Worm (Caenorhabditis elegans) whole organism, late embryonic: ENCODE results near the gene grd-8.

ENCODE experiments used
- K02D7.2 ChIP-seq: sonication (generic microtip); optimal IDR thresholded peaks from 2 replicates; lab custom pipeline; 2017; ENCODE audit warnings: mild to moderate bottlenecking, missing genetic modification characterization, missing compliant biosample characterization
- K09A11.1 ChIP-seq: sonication (generic microtip); optimal IDR thresholded peaks from 2 replicates; lab custom pipeline; 2017; ENCODE audit warnings: antibody characterized with exemption, mild to moderate bottlenecking, missing genetic modification characterization, missing compliant biosample characterization; ENCODE audit not compliant: insufficient read depth
- T23F11.4 ChIP-seq: fragments of 200-800 bp; sonication (Bioruptor generic); optimal IDR thresholded peaks from 2 replicates; lab custom pipeline; 2018; ENCODE audit warnings: mild to moderate bottlenecking, missing genetic modification characterization, missing compliant biosample characterization
- Y22D7AL.16 ChIP-seq: sonication (generic microtip); optimal IDR thresholded peaks from 2 replicates; lab custom pipeline; 2016; ENCODE audit warnings: missing genetic modification characterization, missing compliant biosample characterization
- ama-1 ChIP-seq: fragments of 150-350 bp; optimal IDR thresholded peaks from 2 replicates; lab custom pipeline; 2014
- ceh-31 ChIP-seq: sonication (generic microtip); optimal IDR thresholded peaks from 2 replicates; lab custom pipeline; 2016; ENCODE audit warnings: missing genetic modification characterization, missing compliant biosample characterization
- ceh-48 ChIP-seq: sonication (generic microtip); optimal IDR thresholded peaks from 2 replicates; lab custom pipeline; 2016; ENCODE audit warnings: missing genetic modification characterization, inconsistent platforms, missing compliant biosample characterization
- ceh-6 ChIP-seq: fragments of 200-800 bp; sonication (Bioruptor generic); optimal IDR thresholded peaks from 2 replicates; lab custom pipeline; 2018; ENCODE audit warnings: mild to moderate bottlenecking, missing genetic modification characterization, missing compliant biosample characterization
- che-1 ChIP-seq: sonication (generic microtip); optimal IDR thresholded peaks from 2 replicates; lab custom pipeline; 2016; ENCODE audit warnings: mild to moderate bottlenecking, missing genetic modification characterization, missing compliant biosample characterization
- dmd-4 ChIP-seq: sonication (generic microtip); optimal IDR thresholded peaks from 2 replicates; lab custom pipeline; 2016; ENCODE audit warnings: borderline replicate concordance, missing genetic modification characterization, missing compliant biosample characterization
- ets-4 ChIP-seq: sonication (generic microtip); optimal IDR thresholded peaks from 2 replicates; lab custom pipeline; 2016; ENCODE audit warnings: missing genetic modification characterization, missing compliant biosample characterization
- eyg-1 ChIP-seq: sonication (generic microtip); optimal IDR thresholded peaks from 2 replicates; lab custom pipeline; 2016; ENCODE audit warnings: missing genotype, missing genetic modification characterization, missing compliant biosample characterization
- fax-1 ChIP-seq: sonication (generic microtip); optimal IDR thresholded peaks from 2 replicates; lab custom pipeline; 2016; ENCODE audit warnings: missing genotype, missing genetic modification characterization, missing compliant biosample characterization
- fkh-10 ChIP-seq: fragments of 150-350 bp; optimal IDR thresholded peaks from 2 replicates; lab custom pipeline; 2014; ENCODE audit warnings: missing biosample characterization, missing genetic modification reagents, missing genetic modification characterization
- gmeb-2 ChIP-seq: sonication (generic microtip); optimal IDR thresholded peaks from 2 replicates; lab custom pipeline; 2016; ENCODE audit warnings: missing genetic modification characterization, inconsistent platforms, missing compliant biosample characterization
- hlh-15 ChIP-seq: sonication (generic microtip); optimal IDR thresholded peaks from 2 replicates; lab custom pipeline; 2016; ENCODE audit warnings: missing genetic modification characterization, missing compliant biosample characterization
- hlh-30 ChIP-seq: sonication (generic microtip); optimal IDR thresholded peaks from 2 replicates; lab custom pipeline; 2017; ENCODE audit warnings: antibody characterized with exemption, missing genetic modification characterization, missing compliant biosample characterization; ENCODE audit not compliant: insufficient read depth
- hlh-6 ChIP-seq: sonication (generic microtip); optimal IDR thresholded peaks from 2 replicates; lab custom pipeline; 2016; ENCODE audit warnings: missing genotype, missing genetic modification characterization, missing compliant biosample characterization
- lin-11 ChIP-seq: fragments of 200-800 bp; sonication (Bioruptor generic); optimal IDR thresholded peaks from 2 replicates; lab custom pipeline; 2018; ENCODE audit warnings: mild to moderate bottlenecking, missing genetic modification characterization, missing compliant biosample characterization
- pag-3 ChIP-seq: sonication (generic microtip); optimal IDR thresholded peaks from 2 replicates; lab custom pipeline; 2016; ENCODE audit warnings: missing compliant biosample characterization, missing genetic modification characterization, borderline replicate concordance
- pat-9 ChIP-seq: fragments of 200-800 bp; sonication (Bioruptor generic); optimal IDR thresholded peaks from 2 replicates; lab custom pipeline; 2018; ENCODE audit warnings: mild to moderate bottlenecking, missing genetic modification characterization, moderate library complexity, missing compliant biosample characterization
- pax-1 ChIP-seq: fragments of 150-350 bp; optimal IDR thresholded peaks from 2 replicates; lab custom pipeline; 2014; ENCODE audit warnings: missing biosample characterization, missing genetic modification characterization
- pha-4 ChIP-seq: fragments of 150-350 bp; optimal IDR thresholded peaks from 2 replicates; lab custom pipeline; 2018; ENCODE audit warnings: missing biosample characterization, missing genetic modification reagents, missing genetic modification characterization
- pros-1 ChIP-seq: fragments of 150-350 bp; optimal IDR thresholded peaks from 2 replicates; lab custom pipeline; 2014; ENCODE audit warnings: missing biosample characterization, missing genetic modification reagents, missing genetic modification characterization
- sdc-2 ChIP-seq: sonication (generic microtip); optimal IDR thresholded peaks from 2 replicates; lab custom pipeline; 2016; ENCODE audit warnings: missing genotype, missing genetic modification characterization, missing compliant biosample characterization
- sox-2 ChIP-seq: fragments of 200-800 bp; sonication (Bioruptor generic); IDR thresholded peaks from 2 replicates; pipeline ENCODE4 v1.3.6; 2022; ENCODE audit warnings: missing genetic modification reagents, missing genetic modification characterization, missing compliant biosample characterization
- tbx-2 ChIP-seq: sonication (generic microtip); optimal IDR thresholded peaks from 2 replicates; lab custom pipeline; 2016; ENCODE audit warnings: missing genetic modification characterization, missing compliant biosample characterization
- unc-42 ChIP-seq: sonication (generic microtip); optimal IDR thresholded peaks from 2 replicates; lab custom pipeline; 2016; ENCODE audit warnings: missing genotype, missing genetic modification characterization, missing compliant biosample characterization
- unc-55 ChIP-seq: sonication (generic microtip); optimal IDR thresholded peaks from 2 replicates; lab custom pipeline; 2017; ENCODE audit warnings: missing biosample characterization, missing genetic modification reagents, missing genetic modification characterization
- unc-86 ChIP-seq: sonication (generic microtip); optimal IDR thresholded peaks from 2 replicates; lab custom pipeline; 2016; ENCODE audit warnings: missing genetic modification characterization, missing compliant biosample characterization
- ztf-16 ChIP-seq: sonication (generic microtip); optimal IDR thresholded peaks from 2 replicates; lab custom pipeline; 2017; ENCODE audit warnings: missing genetic modification characterization, missing compliant biosample characterization

Gene grd-8

DNA sequence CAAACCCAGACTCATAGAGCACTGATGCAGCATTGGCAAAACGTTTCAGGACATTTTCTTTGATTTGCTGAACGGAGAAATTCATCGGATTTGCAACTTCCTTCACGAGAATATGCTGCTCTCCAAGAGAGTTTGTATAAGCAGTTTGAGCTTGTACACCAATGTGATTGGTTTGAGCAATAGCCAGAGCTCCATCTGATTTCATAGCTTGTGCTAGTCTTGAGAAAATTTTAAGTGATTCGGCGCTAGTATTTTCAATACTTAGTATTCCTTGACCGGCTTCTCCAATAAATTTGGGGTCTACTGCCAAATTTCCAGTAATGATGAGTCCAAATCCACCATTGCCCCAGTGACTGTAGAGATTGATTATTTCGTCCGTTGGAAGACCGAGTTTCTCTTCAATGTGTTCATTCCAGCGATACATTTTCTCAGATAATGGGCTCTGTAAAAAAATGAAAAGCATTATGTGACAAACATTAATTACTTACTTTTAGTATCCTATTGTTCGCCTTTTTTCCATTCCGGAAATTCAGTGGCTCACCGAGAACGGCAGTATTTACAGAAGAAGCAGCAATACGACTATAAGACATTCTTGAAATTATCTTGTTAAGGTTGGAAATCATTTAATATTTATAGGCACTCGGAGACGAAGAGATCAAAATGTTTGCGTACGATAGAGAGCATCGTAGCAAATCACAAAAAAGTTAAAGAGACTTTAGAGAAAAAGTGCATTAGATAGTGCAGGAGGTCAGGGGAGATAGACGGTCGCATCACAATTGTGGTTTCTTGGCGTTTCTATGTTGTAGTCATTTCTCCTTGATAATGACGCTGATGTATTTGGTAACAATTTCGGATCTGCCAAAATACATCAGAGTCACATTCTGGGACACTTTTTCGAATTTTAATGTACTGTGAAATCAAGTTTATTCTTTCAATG lies 32.7 kb upstream of the grd-8 start, which contains the start of gene ZK742.3:
Gene ZK742.3 (minus strand): TSS at position 593 of the 937 bp plus-strand sequence.
- no peak for TF ChIP-seq hlh-6 (tag; lab: Kevin White, UChicago)
- TF ChIP-seq fax-1 = no peak
- no peak for TF ChIP-seq ceh-6
- no peak for TF ChIP-seq K09A11.1
- TF ChIP-seq hlh-15 (tag; lab: Kevin White, UChicago) = no peak
- no peak for TF ChIP-seq ama-1 (lab: Kevin White, UChicago)
- no peak for TF ChIP-seq unc-86 (tag; lab: Kevin White, UChicago)
- TF ChIP-seq pag-3 (tag; lab: Kevin White, UChicago) = no peak
- no peak for TF ChIP-seq eyg-1
- TF ChIP-seq sox-2 (GFP tag; lab: Robert Waterston, UW) = no peak
- TF ChIP-seq T23F11.4 (GFP tag; lab: Kevin White, UChicago) = no peak
- TF ChIP-seq Y22D7AL.16 = no peak
- no peak for TF ChIP-seq hlh-30 (tag; lab: Kevin White, UChicago)
- TF ChIP-seq K02D7.2 (tag; lab: Kevin White, UChicago) = no peak
- no peak for TF ChIP-seq unc-55 (GFP tag; lab: Kevin White, UChicago)
- no peak for TF ChIP-seq ztf-16 (tag; lab: Kevin White, UChicago)
- TF ChIP-seq gmeb-2 = no peak
- TF ChIP-seq che-1 = no peak
- TF ChIP-seq, all 69 proteins: peak for 0

DNA sequence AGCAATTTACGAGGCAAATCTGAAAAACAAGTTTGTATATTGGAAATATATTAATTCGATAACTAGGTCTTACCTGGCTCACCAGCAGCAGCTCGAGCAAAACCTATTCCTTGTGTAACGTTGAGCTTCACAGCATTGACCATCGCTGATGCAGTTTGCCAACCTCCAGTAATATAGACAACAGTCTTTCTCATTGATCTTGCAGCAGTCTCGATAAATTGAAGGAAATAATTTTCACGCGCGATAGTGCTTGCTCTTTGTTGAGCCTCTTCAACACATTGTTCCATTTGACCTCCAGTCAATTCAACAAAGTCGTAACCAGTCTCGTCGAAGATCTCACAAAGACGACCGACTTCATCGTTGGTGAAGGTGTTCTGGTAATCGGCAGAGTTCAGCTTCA lies 31.7 kb upstream of the grd-8 start:
- TF ChIP-seq ets-4 (tag; lab: Kevin White, UChicago) (no peak), dmd-4 (tag; lab: Kevin White, UChicago) (no peak), lin-11 (tag; lab: Kevin White, UChicago) (no peak)
- TF ChIP-seq, all 69 proteins: peak for 0

DNA sequence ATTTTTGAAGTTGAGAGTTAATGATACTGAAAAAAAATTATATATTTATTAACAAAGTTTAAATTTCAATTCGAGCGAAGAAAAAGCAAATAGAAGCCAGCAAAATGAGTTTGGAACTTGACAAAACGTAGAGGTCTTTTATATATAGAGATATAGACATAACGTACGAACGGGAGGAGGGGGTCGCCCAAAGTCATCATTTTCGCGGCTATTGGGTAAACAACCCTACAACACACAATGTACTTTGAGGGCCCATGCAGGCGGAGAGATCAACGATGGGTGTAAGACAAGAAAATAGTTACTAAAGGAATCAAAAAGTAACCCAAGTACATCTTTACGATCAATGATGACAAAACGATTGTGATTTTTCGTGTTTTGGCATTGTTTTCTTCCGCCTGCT lies 30.6 kb upstream of the grd-8 start, which contains the start of gene ZK742.4:
Gene ZK742.4 (minus strand): TSS at position 35 of the 400 bp plus-strand sequence.
- TF ChIP-seq sdc-2 (tag; lab: Kevin White, UChicago) (no peak), ztf-16 (tag; lab: Kevin White, UChicago) (no peak), tbx-2 (tag; lab: Kevin White, UChicago) (peak; percentile 12)
- TF ChIP-seq, all 69 proteins: peak for 1

DNA sequence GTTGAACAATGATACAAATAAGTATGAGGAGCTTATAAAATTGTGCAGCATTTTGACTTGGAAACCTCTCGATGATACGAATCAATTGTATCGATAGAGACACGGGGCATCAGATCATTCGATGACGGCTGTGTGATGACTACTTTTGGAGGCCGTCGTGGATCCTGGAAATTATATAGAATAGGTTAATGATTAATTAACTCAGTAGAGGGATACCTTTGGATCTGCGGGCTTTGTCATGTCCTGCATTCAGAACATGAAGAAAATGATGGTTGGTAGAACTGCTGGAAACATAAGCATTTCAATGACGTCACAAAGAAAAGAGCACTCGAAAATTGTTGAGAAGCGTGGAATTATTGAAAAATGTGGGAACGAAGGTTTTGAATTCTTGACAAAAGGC lies 27.7 kb upstream of the grd-8 start, which contains the start of gene ZK742.6:
Gene ZK742.6 (minus strand): TSS at position 342 of the 400 bp plus-strand sequence.
- TF ChIP-seq fax-1 = no peak
- no peak for TF ChIP-seq ceh-48 (tag; lab: Kevin White, UChicago)
- no peak for TF ChIP-seq fkh-10 (GFP tag; lab: Kevin White, UChicago)
- TF ChIP-seq sox-2 (GFP tag; lab: Robert Waterston, UW) = no peak
- TF ChIP-seq ceh-31 (tag; lab: Kevin White, UChicago) = no peak
- no peak for TF ChIP-seq Y22D7AL.16
- no peak for TF ChIP-seq pat-9 (tag; lab: Kevin White, UChicago)
- TF ChIP-seq pha-4 (tag; lab: Kevin White, UChicago) = no peak
- no peak for TF ChIP-seq che-1
- no peak for TF ChIP-seq pag-3 (tag; lab: Kevin White, UChicago)
- no peak for TF ChIP-seq pax-1 (tag; lab: Kevin White, UChicago)

DNA sequence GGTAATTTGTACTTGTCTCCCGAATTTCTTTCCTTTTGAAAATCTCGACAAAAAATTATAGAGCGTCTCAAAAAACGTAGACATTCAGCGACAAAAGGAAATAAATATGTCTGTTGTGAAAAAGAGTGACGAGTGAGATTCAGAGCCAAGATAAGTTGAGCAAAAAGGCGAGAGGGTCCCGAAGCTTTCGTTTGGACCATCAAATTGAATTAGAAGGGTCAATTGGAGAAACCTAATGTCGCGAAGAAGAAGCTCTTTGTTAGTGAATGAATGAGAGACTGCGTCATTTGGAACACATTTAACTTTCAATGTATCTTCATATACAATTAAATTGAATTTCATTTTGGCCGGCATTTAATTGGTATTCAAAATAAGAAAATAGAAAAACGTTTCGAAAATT lies 25.8 kb upstream of the grd-8 start:
- TF ChIP-seq unc-42 (peak; percentile 95), pha-4 (tag; lab: Kevin White, UChicago) (no peak)

DNA sequence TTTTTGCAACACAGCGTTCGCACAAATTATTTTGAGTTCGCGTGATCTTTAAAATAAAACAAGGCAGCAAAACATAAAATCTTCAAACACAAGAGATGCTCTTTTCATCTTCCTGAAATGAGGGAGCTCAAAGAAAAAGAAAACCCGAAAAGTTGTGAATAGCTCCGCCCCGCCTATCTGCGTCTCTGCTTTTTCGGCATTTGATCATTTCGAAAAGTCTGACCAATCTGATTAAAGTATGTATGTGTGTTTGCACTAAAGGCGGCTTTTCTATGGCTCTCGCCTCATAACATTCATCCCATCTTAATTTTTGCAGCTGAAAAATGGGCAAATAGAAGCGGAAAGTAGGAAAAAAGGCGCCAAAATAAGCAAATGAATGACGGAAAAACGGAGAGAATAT lies 22.7 kb upstream of the grd-8 start:
- TF ChIP-seq unc-42 (peak; percentile 74), pros-1 (no peak)
